Fruit fly (Drosophila melanogaster) Kc167 (cell line): ENCODE results near the gene fd3F.
"Not testable (repeated sequence)": the region's sequence is repeated elsewhere in the genome, so short reads cannot be mapped to it uniquely, and the experiment has no call there.

Experiments used
- Myc ChIP-seq: fragments of >200 bp; optimal IDR thresholded peaks from 2 replicates; lab custom pipeline; 2017; ENCODE audit warnings: missing external identifiers
- Sin3A ChIP-seq: fragments of >200 bp; optimal IDR thresholded peaks from 2 replicates; lab custom pipeline; 2018; ENCODE audit warnings: missing external identifiers
- h ChIP-seq: fragments of >200 bp; optimal IDR thresholded peaks from 3 replicates; lab custom pipeline; 2018; ENCODE audit warnings: missing external identifiers
- insv ChIP-seq: fragments of >200 bp; optimal IDR thresholded peaks from 3 replicates; lab custom pipeline; 2018; ENCODE audit warnings: missing external identifiers
- psq ChIP-seq: fragments of >200 bp; optimal IDR thresholded peaks from 2 replicates; lab custom pipeline; 2017; ENCODE audit warnings: missing external identifiers
- ttk ChIP-seq: sonication (Bioruptor generic); optimal IDR thresholded peaks from 2 replicates; lab custom pipeline; 2017; ENCODE audit warnings: missing external identifiers

The fd3F gene

DNA sequence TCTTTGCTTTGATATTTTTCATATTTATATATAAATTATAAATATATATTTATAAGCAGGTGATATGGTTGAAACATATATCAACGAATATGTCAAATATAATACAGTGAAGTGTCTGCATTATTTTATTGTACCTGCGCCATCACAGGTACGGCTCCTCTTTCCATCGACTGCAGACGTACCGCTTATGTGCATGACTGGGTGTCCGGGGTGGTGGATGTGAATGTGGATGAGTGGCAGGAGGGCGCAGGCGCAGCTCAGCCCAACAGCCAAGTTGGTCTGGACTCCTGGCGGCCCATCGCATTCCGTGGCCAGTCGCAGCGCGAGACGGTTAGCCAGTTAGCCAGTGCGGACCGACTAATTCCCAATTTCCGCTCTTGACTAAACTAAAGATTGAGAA, at the start of gene fd3F:
fd3F (plus strand) TSS at position 301 of the 400 bp plus-strand sequence.
- TF ChIP-seq Sin3A, Myc, insv (lab: Kevin White, UChicago): not testable (repeated sequence)

DNA sequence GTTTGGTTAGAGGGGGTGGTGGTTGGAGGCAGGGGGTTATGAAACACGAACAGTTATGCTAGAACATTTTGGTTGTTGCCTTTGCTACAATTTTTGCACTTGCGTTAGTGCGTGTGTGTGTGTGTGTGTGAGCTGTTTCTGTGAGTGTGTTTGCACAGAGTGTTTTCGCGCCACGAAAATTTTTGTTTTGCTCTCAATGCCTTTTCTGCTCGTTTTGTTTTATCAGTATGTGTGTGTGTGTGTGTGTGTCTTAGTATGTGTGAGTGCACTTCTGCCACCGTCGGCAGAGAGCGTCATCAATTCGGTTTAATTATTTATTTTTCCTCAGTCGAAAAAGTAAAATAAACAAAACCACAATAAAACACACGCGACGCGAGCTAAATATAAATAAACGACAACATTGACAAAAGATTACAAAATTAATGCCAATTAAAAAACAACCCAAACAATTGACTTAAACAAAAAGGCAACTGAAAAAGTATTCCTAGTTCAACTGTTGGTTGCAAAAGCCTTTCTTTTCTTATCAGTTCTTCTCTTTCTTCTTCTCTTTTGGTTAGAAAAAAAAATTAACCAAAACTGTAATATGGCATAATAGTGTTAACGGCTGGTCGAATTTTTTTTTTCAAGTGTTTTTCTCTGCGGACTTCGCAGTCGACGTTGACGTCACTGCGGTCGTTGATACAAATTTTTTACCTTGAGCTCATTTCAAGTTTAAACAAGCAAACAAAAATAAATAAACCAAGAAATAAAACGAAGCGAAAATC, 40.6 kb upstream of the fd3F start:
- no peak for TF ChIP-seq h
- TF ChIP-seq insv (lab: Kevin White, UChicago), result no peak
- TF ChIP-seq Myc (lab: Kevin White, UChicago), result no peak
- TF ChIP-seq psq (lab: Kevin White, UChicago), result no peak
- no peak for TF ChIP-seq ttk
- TF ChIP-seq Sin3A (lab: Kevin White, UChicago), result no peak

- no peak for TF ChIP-seq Myc (lab: Kevin White, UChicago)
- TF ChIP-seq insv (lab: Kevin White, UChicago), result no peak
- TF ChIP-seq ttk, result no peak
Measured at dm6 chrX:3762441-3762840, 39.7 kb upstream of the fd3F start.

dm6 chrX:3762914-3763489, 39.1 kb upstream of the fd3F start:
- no peak for TF ChIP-seq Myc (lab: Kevin White, UChicago)
- TF ChIP-seq Sin3A (lab: Kevin White, UChicago), result no peak
- no peak for TF ChIP-seq ttk
- no peak for TF ChIP-seq h
- no peak for TF ChIP-seq psq (lab: Kevin White, UChicago)
- no peak for TF ChIP-seq insv (lab: Kevin White, UChicago)

- TF ChIP-seq Myc (lab: Kevin White, UChicago) (no peak), psq (lab: Kevin White, UChicago) (no peak), h (no peak), ttk (no peak), insv (lab: Kevin White, UChicago) (no peak), Sin3A (lab: Kevin White, UChicago) (no peak)
Measured at dm6 chrX:3764223-3764622, 37.9 kb upstream of the fd3F start.

- TF ChIP-seq psq (lab: Kevin White, UChicago) (no peak), h (no peak), ttk (no peak), Myc (lab: Kevin White, UChicago) (no peak), Sin3A (lab: Kevin White, UChicago) (no peak), insv (lab: Kevin White, UChicago) (no peak)
Measured at dm6 chrX:3767085-3767484, 35.0 kb upstream of the fd3F start.

- TF ChIP-seq Sin3A (lab: Kevin White, UChicago), result no peak
- no peak for TF ChIP-seq Myc (lab: Kevin White, UChicago)
- TF ChIP-seq psq (lab: Kevin White, UChicago), result no peak
- TF ChIP-seq h, result no peak
- no peak for TF ChIP-seq insv (lab: Kevin White, UChicago)
- TF ChIP-seq ttk, result no peak
Measured at dm6 chrX:3768202-3768601, 33.9 kb upstream of the fd3F start.

DNA sequence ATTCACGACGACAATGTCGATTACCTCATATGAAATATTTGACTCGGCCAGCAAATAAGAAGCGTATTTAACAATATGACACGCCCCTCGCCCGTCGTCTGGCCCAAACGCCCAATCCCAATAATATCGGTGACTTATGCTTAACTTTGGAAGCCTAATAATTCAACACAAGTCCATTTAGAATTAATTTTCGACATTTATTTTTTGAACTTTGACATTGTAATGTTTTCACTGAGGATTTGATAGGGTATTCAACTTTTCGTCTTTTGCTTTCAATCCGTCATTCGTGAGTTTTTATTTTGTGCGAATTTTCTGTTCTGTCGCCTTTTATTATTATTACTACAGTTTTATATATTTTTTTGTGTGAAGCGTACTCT, 29.7 kb upstream of the fd3F start:
- no peak for TF ChIP-seq Myc (lab: Kevin White, UChicago)
- no peak for TF ChIP-seq Sin3A (lab: Kevin White, UChicago)
- no peak for TF ChIP-seq h
- TF ChIP-seq insv (lab: Kevin White, UChicago), result no peak
- TF ChIP-seq psq (lab: Kevin White, UChicago), result no peak
- TF ChIP-seq ttk, result no peak

DNA sequence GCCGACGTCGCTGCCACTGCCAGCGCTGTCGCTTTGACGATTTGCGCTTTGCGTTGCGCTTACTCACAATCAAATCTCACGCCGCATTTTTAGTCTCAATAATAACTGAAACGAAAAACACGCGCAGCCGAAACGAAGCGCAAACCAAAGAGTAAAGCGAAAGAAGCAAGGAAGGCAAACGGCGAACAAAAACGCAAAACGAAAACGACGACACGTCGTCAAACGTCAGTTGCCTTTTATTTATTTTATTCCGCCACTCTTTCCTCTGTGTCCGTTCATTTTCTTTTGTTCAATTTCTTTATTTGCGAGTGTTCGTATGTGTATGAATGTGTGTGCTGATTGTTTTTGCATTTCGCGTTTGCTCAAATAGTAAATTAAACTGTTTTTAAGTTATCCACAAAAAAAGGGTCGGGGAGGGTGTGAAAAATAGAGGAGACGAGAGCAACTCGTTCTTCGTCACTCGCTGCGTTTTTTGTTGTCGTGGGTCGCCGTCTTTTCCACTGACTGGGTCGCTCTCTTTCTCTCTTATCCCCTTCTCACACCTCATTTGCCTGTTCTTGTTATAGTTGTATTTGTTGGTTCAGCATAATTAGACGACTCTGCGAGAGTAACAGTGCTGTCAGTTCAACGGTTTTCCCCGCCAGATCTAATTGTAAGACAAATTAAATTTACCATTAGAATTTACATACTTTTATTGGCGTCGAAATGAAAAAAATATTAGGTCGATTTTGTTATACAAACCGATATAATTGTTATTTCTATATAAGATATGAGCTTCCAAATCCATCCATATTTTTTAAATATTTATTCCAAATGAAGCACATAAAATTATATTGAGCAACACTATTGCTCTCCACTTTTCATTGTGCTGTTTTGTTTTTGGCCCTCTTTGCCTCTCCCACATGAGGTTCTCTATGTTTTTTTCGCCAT, 29.0 kb upstream of the fd3F start:
- no peak for TF ChIP-seq ttk
- TF ChIP-seq psq (lab: Kevin White, UChicago), result peak; percentile 54

DNA sequence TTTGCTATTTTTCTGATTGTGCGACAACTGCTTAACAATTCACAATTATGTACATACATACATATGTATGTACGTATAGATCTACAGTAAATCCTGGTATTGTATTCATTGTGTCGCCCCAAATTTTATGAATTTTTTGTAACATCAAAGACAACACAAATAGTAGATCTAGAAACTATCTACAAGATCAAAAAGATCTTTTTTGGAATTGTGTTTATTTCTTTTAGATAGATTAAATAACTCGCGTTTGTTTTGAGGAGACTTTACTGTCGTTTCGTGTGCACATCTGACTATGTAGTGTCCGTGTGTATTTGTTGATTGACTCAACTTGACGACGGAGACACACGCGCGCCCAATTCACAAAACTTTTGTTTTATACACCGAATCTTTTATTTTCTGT, 27.8 kb upstream of the fd3F start:
- TF ChIP-seq psq (lab: Kevin White, UChicago) (no peak), ttk (no peak), Myc (lab: Kevin White, UChicago) (no peak), Sin3A (lab: Kevin White, UChicago) (no peak), h (no peak), insv (lab: Kevin White, UChicago) (no peak)

DNA sequence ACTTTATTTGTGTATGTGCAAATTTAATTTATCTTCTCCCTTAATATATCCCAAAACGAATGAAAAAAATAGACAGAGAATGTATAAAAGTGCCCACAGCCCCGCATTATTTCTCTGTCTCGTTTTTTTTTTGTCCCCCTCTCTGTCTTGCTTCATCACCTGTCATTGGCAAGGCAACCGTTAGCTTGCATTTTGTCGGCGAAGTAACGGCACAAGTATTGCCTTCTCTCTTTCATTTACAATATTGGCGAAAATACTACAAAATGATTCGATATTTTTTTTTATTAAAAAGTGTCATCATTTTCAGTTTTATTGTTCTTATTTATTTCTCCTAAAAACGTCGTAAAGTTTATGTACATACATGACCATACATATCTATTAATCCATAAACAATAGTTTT, 27.0 kb upstream of the fd3F start:
- TF ChIP-seq Sin3A (lab: Kevin White, UChicago), result no peak
- no peak for TF ChIP-seq h
- TF ChIP-seq insv (lab: Kevin White, UChicago), result no peak
- no peak for TF ChIP-seq psq (lab: Kevin White, UChicago)
